Worm (Caenorhabditis elegans): ENCODE data around the gene R05D8.7.

R05D8.7 gene

ce11 chrV:2759456-2759855, 3.6 kb downstream of the R05D8.7 start, which contains the start of gene srg-58:
TSS of gene srg-58 (minus strand) at chrV:2759556.
- no peak for TF ChIP-seq mep-1 (tag; optimal IDR thresholded peaks at IDR 0.05)
- TF ChIP-seq tbx-8 (GFP tag; optimal IDR thresholded peaks at IDR 0.05) = no peak
- TF ChIP-seq ceh-39 (tag; optimal IDR thresholded peaks at IDR 0.05) = no peak
- TF ChIP-seq flh-1 (GFP tag; optimal IDR thresholded peaks at IDR 0.05) = no peak
- no peak for TF ChIP-seq hlh-1 (tag; optimal IDR thresholded peaks at IDR 0.05)
- TF ChIP-seq lin-32 (GFP tag; optimal IDR thresholded peaks at IDR 0.05) = no peak
- no peak for TF ChIP-seq zip-8 (tag; optimal IDR thresholded peaks at IDR 0.05)
- no peak for TF ChIP-seq snpc-4 (tag; optimal IDR thresholded peaks at IDR 0.05)
- TF ChIP-seq nhr-76 (tag; optimal IDR thresholded peaks at IDR 0.05) = no peak
- no peak for TF ChIP-seq sptf-1 (tag; optimal IDR thresholded peaks at IDR 0.05)
- no peak for TF ChIP-seq unc-62 (GFP tag; optimal IDR thresholded peaks at IDR 0.05)
- TF ChIP-seq ceh-43 (GFP tag; optimal IDR thresholded peaks at IDR 0.05) = no peak
- TF ChIP-seq ces-1 (GFP tag; optimal IDR thresholded peaks at IDR 0.05) = no peak
- TF ChIP-seq elt-1 (tag; optimal IDR thresholded peaks at IDR 0.05; ENCODE audit: borderline replicate concordance, insufficient read depth) = no peak
- TF ChIP-seq nhr-2 (tag; optimal IDR thresholded peaks at IDR 0.05) = no peak
- TF ChIP-seq nhr-237 (tag; optimal IDR thresholded peaks at IDR 0.05) = no peak
- TF ChIP-seq unc-120 (tag; optimal IDR thresholded peaks at IDR 0.05; ENCODE audit: poor library complexity, severe bottlenecking) = no peak
- no peak for TF ChIP-seq unc-39 (tag; optimal IDR thresholded peaks at IDR 0.05)
- TF ChIP-seq elt-3 (tag; optimal IDR thresholded peaks at IDR 0.05) = no peak
- TF ChIP-seq lsy-2 (tag; optimal IDR thresholded peaks at IDR 0.05) = no peak

- TF ChIP-seq lin-32 (GFP tag; optimal IDR thresholded peaks at IDR 0.05) (no peak), cnd-1 (tag; optimal IDR thresholded peaks at IDR 0.05) (no peak), mep-1 (tag; optimal IDR thresholded peaks at IDR 0.05) (no peak), unc-39 (tag; optimal IDR thresholded peaks at IDR 0.05) (no peak), nhr-12 (tag; optimal IDR thresholded peaks at IDR 0.05) (no peak), ztf-11 (tag; optimal IDR thresholded peaks at IDR 0.05) (no peak), pha-4 (tag; optimal IDR thresholded peaks at IDR 0.05) (no peak), hlh-1 (tag; optimal IDR thresholded peaks at IDR 0.05) (no peak), ceh-43 (GFP tag; optimal IDR thresholded peaks at IDR 0.05) (no peak), drap-1 (GFP tag; optimal IDR thresholded peaks at IDR 0.05) (no peak), nhr-28 (tag; optimal IDR thresholded peaks at IDR 0.05) (no peak)
Observed at ce11 chrV:2758437-2758836, 4.6 kb downstream of the R05D8.7 start.

- no peak for TF ChIP-seq unc-62 (GFP tag; optimal IDR thresholded peaks at IDR 0.05)
- TF ChIP-seq blmp-1 (tag; optimal IDR thresholded peaks at IDR 0.05) = no peak
- TF ChIP-seq lsy-2 (tag; optimal IDR thresholded peaks at IDR 0.05) = no peak
- TF ChIP-seq mep-1 (tag; optimal IDR thresholded peaks at IDR 0.05) = no peak
- TF ChIP-seq nhr-12 (tag; optimal IDR thresholded peaks at IDR 0.05) = no peak
- TF ChIP-seq nhr-2 (tag; optimal IDR thresholded peaks at IDR 0.05) = no peak
- TF ChIP-seq pha-4 (tag; optimal IDR thresholded peaks at IDR 0.05) = no peak
- no peak for TF ChIP-seq elt-1 (tag; optimal IDR thresholded peaks at IDR 0.05; ENCODE audit: borderline replicate concordance, insufficient read depth)
- no peak for TF ChIP-seq elt-3 (tag; optimal IDR thresholded peaks at IDR 0.05)
- TF ChIP-seq bed-3 (GFP tag; optimal IDR thresholded peaks at IDR 0.05) = no peak
- no peak for TF ChIP-seq drap-1 (GFP tag; optimal IDR thresholded peaks at IDR 0.05)
- TF ChIP-seq nhr-76 (tag; optimal IDR thresholded peaks at IDR 0.05) = no peak
- TF ChIP-seq mab-5 (tag; optimal IDR thresholded peaks at IDR 0.05) = no peak
Observed at ce11 chrV:2757226-2757893, 5.6 kb downstream of the R05D8.7 start, which contains the start of gene srx-28. TSS of gene srx-28 (minus strand) at chrV:2757276.

ce11 chrV:2753007-2753406, 10.0 kb downstream of the R05D8.7 start, which contains the start of gene srx-26:
TSS of gene srx-26 (minus strand) at chrV:2753107.
- TF ChIP-seq elt-1 (tag; optimal IDR thresholded peaks at IDR 0.05; ENCODE audit: borderline replicate concordance, insufficient read depth) (no peak), nhr-12 (tag; optimal IDR thresholded peaks at IDR 0.05) (no peak), tbx-8 (GFP tag; optimal IDR thresholded peaks at IDR 0.05) (no peak), unc-39 (tag; optimal IDR thresholded peaks at IDR 0.05) (no peak), nhr-2 (tag; optimal IDR thresholded peaks at IDR 0.05) (no peak)

ce11 chrV:2750006-2750405, 13.0 kb downstream of the R05D8.7 start, which contains the start of gene srx-24:
TSS of gene srx-24 (minus strand) at chrV:2750106.
- TF ChIP-seq unc-39 (tag; optimal IDR thresholded peaks at IDR 0.05) (no peak), drap-1 (GFP tag; optimal IDR thresholded peaks at IDR 0.05) (no peak), ceh-83 (GFP tag; optimal IDR thresholded peaks at IDR 0.05) (no peak), mab-5 (tag; optimal IDR thresholded peaks at IDR 0.05) (no peak), nhr-12 (tag; optimal IDR thresholded peaks at IDR 0.05) (no peak), unc-62 (GFP tag; optimal IDR thresholded peaks at IDR 0.05) (no peak), nhr-76 (tag; optimal IDR thresholded peaks at IDR 0.05) (no peak), ham-2 (GFP tag; optimal IDR thresholded peaks at IDR 0.05) (no peak), mep-1 (tag; optimal IDR thresholded peaks at IDR 0.05) (no peak), nhr-237 (tag; optimal IDR thresholded peaks at IDR 0.05) (no peak), M03D4.4 (tag; optimal IDR thresholded peaks at IDR 0.05) (no peak), cnd-1 (tag; optimal IDR thresholded peaks at IDR 0.05) (no peak), elt-1 (tag; optimal IDR thresholded peaks at IDR 0.05; ENCODE audit: borderline replicate concordance, insufficient read depth) (no peak), nhr-2 (tag; optimal IDR thresholded peaks at IDR 0.05) (no peak), ceh-43 (GFP tag; optimal IDR thresholded peaks at IDR 0.05) (no peak), hlh-1 (tag; optimal IDR thresholded peaks at IDR 0.05) (no peak), ztf-11 (tag; optimal IDR thresholded peaks at IDR 0.05) (no peak), tbx-8 (GFP tag; optimal IDR thresholded peaks at IDR 0.05) (no peak), pha-4 (tag; optimal IDR thresholded peaks at IDR 0.05) (no peak), ces-1 (GFP tag; optimal IDR thresholded peaks at IDR 0.05) (no peak)
